Fruit fly (Drosophila melanogaster): Measurements from ENCODE around the gene Sytbeta.

dm6 chr3L:15021008-15021407, 43.8 kb downstream of the Sytbeta start:
- no peak for TF ChIP-seq CG8478 (optimal IDR thresholded peaks at IDR 0.05)
- TF ChIP-seq CTCF (optimal IDR thresholded peaks at IDR 0.05): no peak
